Fruit fly (Drosophila melanogaster) whole organism, embryonic: ENCODE data around the gene CG7173.

Experiments
- Bteb2 ChIP-seq: fragments of 200-800 bp; sonication (Bioruptor generic); optimal IDR thresholded peaks from 2 replicates; lab custom pipeline; 2016; ENCODE audit warnings: missing biosample characterization, missing genetic modification characterization
- CG10147 ChIP-seq: fragments of 200-800 bp; sonication (Bioruptor generic); optimal IDR thresholded peaks from 2 replicates; lab custom pipeline; 2019; ENCODE audit warnings: missing biosample characterization, mild to moderate bottlenecking, missing genetic modification characterization, moderate library complexity
- CG10431 ChIP-seq: fragments of 200-800 bp; sonication (Bioruptor generic); optimal IDR thresholded peaks from 3 replicates; lab custom pipeline; 2018; ENCODE audit warnings: missing biosample characterization, mild to moderate bottlenecking, missing genetic modification characterization
- CG11456 ChIP-seq: fragments of 200-800 bp; sonication (Bioruptor generic); IDR thresholded peaks from 3 replicates; pipeline ENCODE4 v1.3.6; 2022; ENCODE audit warnings: missing biosample characterization, missing genetic modification characterization
- CG11723 ChIP-seq: fragments of 200-800 bp; sonication (Bioruptor generic); optimal IDR thresholded peaks from 2 replicates; lab custom pipeline; 2017; ENCODE audit warnings: missing biosample characterization, mild to moderate bottlenecking, missing genetic modification characterization
- CG14667 ChIP-seq: fragments of 200-800 bp; sonication (Bioruptor generic); IDR thresholded peaks from 2 replicates; pipeline ENCODE4 v1.3.6; 2022; ENCODE audit warnings: missing biosample characterization, missing genetic modification characterization
- CG14860 ChIP-seq: fragments of 200-800 bp; sonication (Bioruptor generic); IDR thresholded peaks from 3 replicates; pipeline ENCODE4 v1.3.6; 2022; ENCODE audit warnings: missing biosample characterization, missing genetic modification characterization; ENCODE audit not compliant: partially characterized antibody
- CG15479 ChIP-seq: fragments of 200-800 bp; sonication (Bioruptor generic); optimal IDR thresholded peaks from 3 replicates; lab custom pipeline; 2019; ENCODE audit warnings: missing biosample characterization, mild to moderate bottlenecking, missing genetic modification characterization, moderate library complexity
- CG1602 ChIP-seq: fragments of 200-800 bp; sonication (Bioruptor generic); optimal IDR thresholded peaks from 3 replicates; lab custom pipeline; 2016; ENCODE audit warnings: missing biosample characterization, missing genetic modification characterization
- CG16813 ChIP-seq: fragments of 200-800 bp; sonication (Bioruptor generic); IDR thresholded peaks from 3 replicates; pipeline ENCODE4 v1.3.6; 2022; ENCODE audit warnings: missing biosample characterization, missing genetic modification characterization; ENCODE audit not compliant: partially characterized antibody
- CG2202 ChIP-seq: fragments of 200-800 bp; sonication (Bioruptor generic); optimal IDR thresholded peaks from 2 replicates; lab custom pipeline; 2018; ENCODE audit warnings: missing biosample characterization, mild to moderate bottlenecking, missing genetic modification characterization
- CG30403 ChIP-seq: fragments of 200-800 bp; sonication (Bioruptor generic); optimal IDR thresholded peaks from 3 replicates; lab custom pipeline; 2016; ENCODE audit warnings: missing biosample characterization, missing genetic modification characterization
- CG32532 ChIP-seq: fragments of 200-800 bp; sonication (Bioruptor generic); IDR thresholded peaks from 2 replicates; pipeline ENCODE4 v1.3.6; 2022; ENCODE audit warnings: missing biosample characterization, missing genetic modification characterization
- CG42726 ChIP-seq: fragments of 200-800 bp; sonication (Bioruptor generic); IDR thresholded peaks from 2 replicates; pipeline ENCODE4 v1.3.6; 2022; ENCODE audit warnings: missing biosample characterization, missing genetic modification characterization; ENCODE audit not compliant: partially characterized antibody
- CG4282 ChIP-seq: fragments of 200-800 bp; sonication (Bioruptor generic); optimal IDR thresholded peaks from 2 replicates; lab custom pipeline; 2016; ENCODE audit warnings: missing biosample characterization, missing genetic modification characterization
- CG43689 ChIP-seq: fragments of 200-800 bp; sonication (Bioruptor generic); IDR thresholded peaks from 2 replicates; pipeline ENCODE4 v1.3.6; 2022; ENCODE audit warnings: missing biosample characterization, missing genetic modification characterization
- CG6689 ChIP-seq: fragments of 200-800 bp; sonication (Bioruptor generic); IDR thresholded peaks from 2 replicates; pipeline ENCODE4 v1.3.6; 2022; ENCODE audit warnings: missing biosample characterization, missing genetic modification characterization
- CG7372 ChIP-seq: fragments of 200-800 bp; sonication (Bioruptor generic); IDR thresholded peaks from 2 replicates; pipeline ENCODE4 v1.3.6; 2022; ENCODE audit warnings: missing biosample characterization, missing genetic modification characterization
- CG7745 ChIP-seq: fragments of 200-800 bp; sonication (Bioruptor generic); optimal IDR thresholded peaks from 2 replicates; lab custom pipeline; 2018; ENCODE audit warnings: missing biosample characterization, mild to moderate bottlenecking, missing genetic modification characterization, moderate library complexity
- CG9797 ChIP-seq: fragments of 200-800 bp; sonication (Bioruptor generic); optimal IDR thresholded peaks from 3 replicates; lab custom pipeline; 2018; ENCODE audit warnings: missing biosample characterization, mild to moderate bottlenecking, missing genetic modification characterization
- CG9876 ChIP-seq: fragments of 200-800 bp; sonication (Bioruptor generic); optimal IDR thresholded peaks from 2 replicates; lab custom pipeline; 2016; ENCODE audit warnings: missing biosample characterization, missing genetic modification characterization
- Doc3 ChIP-seq: fragments of 200-800 bp; sonication (Bioruptor generic); IDR thresholded peaks from 3 replicates; pipeline ENCODE4 v1.3.6; 2022; ENCODE audit warnings: missing biosample characterization, missing genetic modification characterization; ENCODE audit not compliant: partially characterized antibody
- E2f1 ChIP-seq: fragments of 200-800 bp; sonication (Bioruptor generic); IDR thresholded peaks from 2 replicates; pipeline ENCODE4 v1.3.6; 2022; ENCODE audit warnings: missing biosample characterization, missing genetic modification characterization
- HLH4C ChIP-seq: fragments of 200-800 bp; sonication (Bioruptor generic); IDR thresholded peaks from 3 replicates; pipeline ENCODE4 v1.3.6; 2022; ENCODE audit warnings: missing biosample characterization, missing genetic modification characterization; ENCODE audit not compliant: partially characterized antibody
- HmgZ ChIP-seq: fragments of 200-800 bp; sonication (Bioruptor generic); optimal IDR thresholded peaks from 2 replicates; lab custom pipeline; 2018; ENCODE audit warnings: missing biosample characterization, mild to moderate bottlenecking, missing genetic modification characterization
- Lpt ChIP-seq: fragments of >200 bp; optimal IDR thresholded peaks from 2 replicates; lab custom pipeline; 2018; ENCODE audit warnings: missing biosample characterization, missing genetic modification characterization
- NC2α ChIP-seq: fragments of 200-800 bp; sonication (Bioruptor generic); optimal IDR thresholded peaks from 2 replicates; lab custom pipeline; 2016; ENCODE audit warnings: missing biosample characterization, missing genetic modification characterization
- Opbp ChIP-seq: fragments of 200-800 bp; sonication (Bioruptor generic); IDR thresholded peaks from 3 replicates; pipeline ENCODE4 v1.3.6; 2022; ENCODE audit warnings: missing biosample characterization, missing genetic modification characterization; ENCODE audit not compliant: partially characterized antibody
- Scr ChIP-seq: fragments of 200-800 bp; sonication (Bioruptor generic); IDR thresholded peaks from 2 replicates; pipeline ENCODE4 v1.3.6; 2022; ENCODE audit warnings: missing biosample characterization, missing genetic modification characterization; ENCODE audit not compliant: partially characterized antibody
- Sry-β ChIP-seq: fragments of 200-800 bp; sonication (Bioruptor generic); optimal IDR thresholded peaks from 2 replicates; lab custom pipeline; 2018; ENCODE audit warnings: missing biosample characterization, mild to moderate bottlenecking, missing genetic modification characterization, moderate library complexity
- Sry-δ ChIP-seq: fragments of 200-800 bp; sonication (Bioruptor generic); optimal IDR thresholded peaks from 2 replicates; lab custom pipeline; 2016; ENCODE audit warnings: missing biosample characterization, missing genetic modification characterization
- al ChIP-seq: fragments of 200-800 bp; sonication (Bioruptor generic); IDR thresholded peaks from 2 replicates; pipeline ENCODE4 v1.3.6; 2022; ENCODE audit warnings: missing biosample characterization, missing genetic modification characterization
- bcd ChIP-seq: fragments of 200-800 bp; sonication (Bioruptor generic); optimal IDR thresholded peaks from 2 replicates; lab custom pipeline; 2017; ENCODE audit warnings: missing biosample characterization, mild to moderate bottlenecking, missing genetic modification characterization
- cas ChIP-seq: fragments of 200-800 bp; sonication (Bioruptor generic); IDR thresholded peaks from 2 replicates; pipeline ENCODE4 v1.3.6; 2022; ENCODE audit warnings: missing biosample characterization, missing genetic modification characterization
- corto ChIP-seq: fragments of 200-800 bp; sonication (Bioruptor generic); optimal IDR thresholded peaks from 2 replicates; lab custom pipeline; 2016; ENCODE audit warnings: missing biosample characterization, mild to moderate bottlenecking, missing genetic modification characterization, moderate library complexity
- croc ChIP-seq: fragments of 200-800 bp; sonication (Bioruptor generic); conservative IDR thresholded peaks from 3 replicates; pipeline ENCODE4 v1.3.6; 2022; ENCODE audit warnings: missing biosample characterization, missing genetic modification characterization
- dysf ChIP-seq: fragments of 200-800 bp; sonication (Bioruptor generic); IDR thresholded peaks from 3 replicates; pipeline ENCODE4 v1.3.6; 2022; ENCODE audit warnings: missing biosample characterization, missing genetic modification characterization
- esg ChIP-seq: fragments of 200-800 bp; sonication (Bioruptor generic); conservative IDR thresholded peaks from 2 replicates; pipeline ENCODE4 v1.3.6; 2022; ENCODE audit warnings: missing biosample characterization, missing genetic modification characterization
- klu ChIP-seq: fragments of 200-800 bp; sonication (Bioruptor generic); IDR thresholded peaks from 2 replicates; pipeline ENCODE4 v1.3.6; 2022; ENCODE audit warnings: missing biosample characterization, missing genetic modification characterization
- knrl ChIP-seq: fragments of 200-800 bp; sonication (Bioruptor generic); IDR thresholded peaks from 3 replicates; pipeline ENCODE4 v1.3.6; 2022; ENCODE audit warnings: missing biosample characterization, missing genetic modification characterization; ENCODE audit not compliant: partially characterized antibody
- onecut ChIP-seq: fragments of 200-800 bp; sonication (Bioruptor generic); IDR thresholded peaks from 2 replicates; pipeline ENCODE4 v1.3.6; 2022; ENCODE audit warnings: missing biosample characterization, missing genetic modification characterization
- scrt ChIP-seq: fragments of 200-800 bp; sonication (Bioruptor generic); optimal IDR thresholded peaks from 2 replicates; lab custom pipeline; 2018; ENCODE audit warnings: missing biosample characterization, mild to moderate bottlenecking, missing genetic modification characterization, moderate library complexity
- tin ChIP-seq: fragments of 200-800 bp; sonication (Bioruptor generic); optimal IDR thresholded peaks from 3 replicates; lab custom pipeline; 2016; ENCODE audit warnings: missing biosample characterization, missing genetic modification characterization
- tll ChIP-seq, 2 experiments: fragments of 200-800 bp in 1 of 2; fragments of >200 bp in 1 of 2; sonication (Bioruptor generic) in 1 of 2; optimal IDR thresholded peaks; 2 replicates each; lab custom pipeline; 2017 to 2019; ENCODE audit warnings: missing biosample characterization in 2 of 2, missing genetic modification characterization in 2 of 2, mild to moderate bottlenecking in 1 of 2, moderate library complexity in 1 of 2
- trem ChIP-seq: fragments of 200-800 bp; optimal IDR thresholded peaks from 3 replicates; lab custom pipeline; 2019; ENCODE audit warnings: missing biosample characterization, mild to moderate bottlenecking, missing genetic modification characterization, moderate library complexity
- ttk ChIP-seq: fragments of 200-800 bp; sonication (Bioruptor generic); IDR thresholded peaks from 2 replicates; pipeline ENCODE4 v2.1.2; 2022; ENCODE audit warnings: missing biosample characterization, missing genetic modification characterization
- yki ChIP-seq: fragments of >200 bp; optimal IDR thresholded peaks from 3 replicates; lab custom pipeline; 2018

The CG7173 gene

DNA sequence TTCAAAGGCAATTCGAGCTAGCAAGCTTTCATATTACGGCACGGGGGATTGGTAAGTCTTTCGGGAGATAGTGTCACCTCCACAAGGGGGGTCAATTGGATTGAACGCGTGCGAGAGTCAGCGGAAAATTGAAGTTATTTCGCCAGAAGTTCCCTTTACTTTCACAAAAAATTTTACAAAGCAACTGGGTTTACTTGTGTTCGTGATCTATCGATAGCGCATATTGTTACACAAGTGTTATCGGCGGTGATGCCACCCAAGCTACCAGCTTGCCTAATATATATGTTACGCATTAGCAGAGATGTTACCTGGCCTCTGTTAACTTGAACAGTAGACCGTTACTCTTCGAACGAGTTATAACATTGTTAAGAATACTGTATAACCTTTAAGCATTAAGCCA, 3.3 kb downstream of the CG7173 start, which contains the start of gene Wnk (continued):
- TF ChIP-seq CG9797 (GFP tag; lab: Kevin White, UChicago) (peak; percentile 33), Sry-δ (GFP tag; lab: Kevin White, UChicago) (peak; percentile 67), CG9876 (GFP tag; lab: Kevin White, UChicago) (no peak), CG14860 (peak; percentile 72), CG10431 (GFP tag; lab: Kevin White, UChicago) (no peak), onecut (GFP tag; lab: Robert Waterston, UW) (no peak), Scr (GFP tag; lab: Robert Waterston, UW) (peak; percentile 73), CG42726 (GFP tag; lab: Robert Waterston, UW) (peak; percentile 34; the same call in 1 of the 2 replicates), CG16813 (GFP tag; lab: Robert Waterston, UW) (peak; percentile 71), Opbp (GFP tag; lab: Robert Waterston, UW) (peak; percentile 83), HmgZ (tag; lab: Kevin White, UChicago) (peak; percentile 30), scrt (GFP tag; lab: Kevin White, UChicago) (no peak), CG2202 (tag; lab: Kevin White, UChicago) (no peak)

- TF ChIP-seq knrl (no peak), bcd (no peak), CG6689 (GFP tag; lab: Robert Waterston, UW) (no peak), al (GFP tag; lab: Robert Waterston, UW) (no peak), CG11723 (no peak), trem (tag; lab: Kevin White, UChicago) (no peak), CG11456 (GFP tag; lab: Robert Waterston, UW) (no peak), CG43689 (GFP tag; lab: Robert Waterston, UW) (no peak), tin (no peak), CG15479 (GFP tag; lab: Kevin White, UChicago) (no peak), croc (GFP tag; lab: Robert Waterston, UW) (no peak), CG1602 (no peak), CG10147 (GFP tag; lab: Kevin White, UChicago) (no peak), ttk (GFP tag; lab: Robert Waterston, UW) (no peak)
These were observed 16.0 kb downstream of the CG7173 start, which contains the start of gene CG33290 for dm6 chr3L:21542059-21542458. Gene CG33290, plus strand, starts transcription at chr3L:21542359.

- no peak for TF ChIP-seq CG14667 (GFP tag; lab: Robert Waterston, UW)
- no peak for TF ChIP-seq CG7745 (tag; lab: Kevin White, UChicago)
- TF ChIP-seq CG4282 (GFP tag; lab: Kevin White, UChicago), result peak; percentile 15
- TF ChIP-seq CG30403 (GFP tag; lab: Kevin White, UChicago), result peak; percentile 81
- 0 out of 3 replicates have a peak, but pooled peaks have one; percentile 57 for TF ChIP-seq dysf (GFP tag; lab: Robert Waterston, UW)
- no peak for TF ChIP-seq yki (lab: Kevin White, UChicago)
- no peak; the same call in none of the 2 replicates for TF ChIP-seq CG7372
- TF ChIP-seq Doc3 (GFP tag; lab: Robert Waterston, UW), result peak; percentile 66
- no peak for TF ChIP-seq cas (GFP tag; lab: Robert Waterston, UW)
- TF ChIP-seq E2f1 (GFP tag; lab: Robert Waterston, UW), result peak; percentile 41
- no peak for TF ChIP-seq Sry-β
- no peak for TF ChIP-seq corto
- no peak for TF ChIP-seq tll (GFP tag; optimal IDR thresholded peaks at IDR 0.05; lab: Kevin White, UChicago)
- TF ChIP-seq Bteb2, result no peak
- TF ChIP-seq HLH4C (GFP tag; lab: Robert Waterston, UW), result peak; percentile 60; the same call in 2 of the 3 replicates
- no peak for TF ChIP-seq Lpt
- peak; percentile 58; the same call in 1 of the 2 replicates for TF ChIP-seq klu (GFP tag; lab: Robert Waterston, UW)
- TF ChIP-seq CG32532 (GFP tag; lab: Robert Waterston, UW), result peak; percentile 70; the same call in 1 of the 2 replicates
- TF ChIP-seq esg (GFP tag; lab: Robert Waterston, UW), result peak; percentile 64
- no peak for TF ChIP-seq NC2α (GFP tag; lab: Kevin White, UChicago)
These were observed 18.5 kb downstream of the CG7173 start, which contains the start of the genes COX8 and VhaM9.7-b for dm6 chr3L:21539245-21540196. Gene COX8, minus strand, starts transcription at chr3L:21539447. Gene VhaM9.7-b, plus strand, starts transcription at chr3L:21539862.
